Fruit fly (Drosophila melanogaster) whole organism, embryonic: ENCODE data around the gene Pif1A.

Experiments used
- Atf6 ChIP-seq: fragments of 200-800 bp; sonication (Bioruptor generic); IDR thresholded peaks from 2 replicates; pipeline ENCODE4 v1.3.6; 2022; ENCODE audit warnings: missing biosample characterization, missing genetic modification characterization
- B-H1 ChIP-seq: fragments of 200-800 bp; sonication (Bioruptor generic); IDR thresholded peaks from 3 replicates; pipeline ENCODE4 v1.3.6; 2022; ENCODE audit warnings: missing biosample characterization, missing genetic modification characterization
- CG11560 ChIP-seq: fragments of 200-800 bp; sonication (Bioruptor generic); IDR thresholded peaks from 3 replicates; pipeline ENCODE4 v1.3.6; 2022; ENCODE audit warnings: missing biosample characterization, missing genetic modification characterization
- CG12104 ChIP-seq: fragments of 200-800 bp; sonication (Bioruptor generic); optimal IDR thresholded peaks from 3 replicates; lab custom pipeline; 2016; ENCODE audit warnings: missing biosample characterization, missing genetic modification characterization
- CG12299 ChIP-seq: fragments of 200-800 bp; sonication (Bioruptor generic); optimal IDR thresholded peaks from 2 replicates; lab custom pipeline; 2018; ENCODE audit warnings: missing biosample characterization, mild to moderate bottlenecking, missing genetic modification characterization
- CG14965 ChIP-seq: fragments of 200-800 bp; sonication (Bioruptor generic); optimal IDR thresholded peaks from 2 replicates; lab custom pipeline; 2016; ENCODE audit warnings: missing biosample characterization, missing genetic modification characterization, borderline replicate concordance
- CG15479 ChIP-seq: fragments of 200-800 bp; sonication (Bioruptor generic); optimal IDR thresholded peaks from 3 replicates; lab custom pipeline; 2019; ENCODE audit warnings: missing biosample characterization, mild to moderate bottlenecking, missing genetic modification characterization, moderate library complexity
- CG1602 ChIP-seq: fragments of 200-800 bp; sonication (Bioruptor generic); optimal IDR thresholded peaks from 3 replicates; lab custom pipeline; 2016; ENCODE audit warnings: missing biosample characterization, missing genetic modification characterization
- CG16863 ChIP-seq: fragments of 200-800 bp; sonication (Bioruptor generic); optimal IDR thresholded peaks from 3 replicates; lab custom pipeline; 2016; ENCODE audit warnings: missing biosample characterization, missing genetic modification characterization
- CG17568 ChIP-seq: fragments of 200-800 bp; sonication (Bioruptor generic); optimal IDR thresholded peaks from 2 replicates; lab custom pipeline; 2018; ENCODE audit warnings: missing biosample characterization, mild to moderate bottlenecking, missing genetic modification characterization, moderate library complexity
- CG18764 ChIP-seq: fragments of 200-800 bp; sonication (Bioruptor generic); optimal IDR thresholded peaks from 3 replicates; lab custom pipeline; 2016; ENCODE audit warnings: missing biosample characterization, missing genetic modification characterization
- CG2120 ChIP-seq: fragments of 200-800 bp; sonication (Bioruptor generic); optimal IDR thresholded peaks from 3 replicates; lab custom pipeline; 2016; ENCODE audit warnings: missing biosample characterization, missing genetic modification characterization
- CG2199 ChIP-seq: fragments of 200-800 bp; sonication (Bioruptor generic); IDR thresholded peaks from 3 replicates; pipeline ENCODE4 v1.3.6; 2022; ENCODE audit warnings: missing biosample characterization, missing genetic modification characterization
- CG30403 ChIP-seq: fragments of 200-800 bp; sonication (Bioruptor generic); optimal IDR thresholded peaks from 3 replicates; lab custom pipeline; 2016; ENCODE audit warnings: missing biosample characterization, missing genetic modification characterization
- CG4617 ChIP-seq: fragments of 200-800 bp; sonication (Bioruptor generic); optimal IDR thresholded peaks from 3 replicates; lab custom pipeline; 2016; ENCODE audit warnings: missing biosample characterization, missing genetic modification characterization, borderline replicate concordance
- CG4854 ChIP-seq: fragments of 200-800 bp; sonication (Bioruptor generic); optimal IDR thresholded peaks from 2 replicates; lab custom pipeline; 2016; ENCODE audit warnings: missing biosample characterization, missing genetic modification characterization, inconsistent platforms
- CG6272 ChIP-seq: fragments of 200-800 bp; sonication (Bioruptor generic); IDR thresholded peaks from 2 replicates; pipeline ENCODE4 v1.3.6; 2022; ENCODE audit warnings: missing biosample characterization, missing genetic modification characterization
- CG9215 ChIP-seq: fragments of 200-800 bp; sonication (Bioruptor generic); IDR thresholded peaks from 2 replicates; pipeline ENCODE4 v1.3.6; 2022; ENCODE audit warnings: missing biosample characterization, missing genetic modification characterization
- CG9876 ChIP-seq: fragments of 200-800 bp; sonication (Bioruptor generic); optimal IDR thresholded peaks from 2 replicates; lab custom pipeline; 2016; ENCODE audit warnings: missing biosample characterization, missing genetic modification characterization
- D19B ChIP-seq: fragments of 200-800 bp; sonication (Bioruptor generic); optimal IDR thresholded peaks from 2 replicates; lab custom pipeline; 2017; ENCODE audit warnings: missing biosample characterization, mild to moderate bottlenecking, missing genetic modification characterization
- Dp ChIP-seq: fragments of 200-800 bp; sonication (Bioruptor generic); optimal IDR thresholded peaks from 2 replicates; lab custom pipeline; 2018; ENCODE audit warnings: missing biosample characterization, mild to moderate bottlenecking, missing genetic modification characterization, moderate library complexity
- Dref ChIP-seq: fragments of 200-800 bp; sonication (Bioruptor generic); IDR thresholded peaks from 2 replicates; pipeline ENCODE4 v1.3.6; 2022; ENCODE audit warnings: missing biosample characterization, missing genetic modification characterization
- Elba2 ChIP-seq: fragments of 200-800 bp; sonication (Bioruptor generic); optimal IDR thresholded peaks from 3 replicates; lab custom pipeline; 2016; ENCODE audit warnings: missing biosample characterization, missing genetic modification characterization
- H15 ChIP-seq: fragments of 200-800 bp; sonication (Bioruptor generic); IDR thresholded peaks from 3 replicates; pipeline ENCODE4 v1.3.6; 2022; ENCODE audit warnings: missing biosample characterization, missing genetic modification characterization
- HLH3B ChIP-seq: fragments of 200-800 bp; sonication (Bioruptor generic); IDR thresholded peaks from 2 replicates; pipeline ENCODE4 v1.3.6; 2022; ENCODE audit warnings: missing biosample characterization, missing genetic modification characterization
- HLH54F ChIP-seq: fragments of 200-800 bp; sonication (Bioruptor generic); optimal IDR thresholded peaks from 3 replicates; lab custom pipeline; 2016; ENCODE audit warnings: missing biosample characterization, missing genetic modification characterization
- Hr3 ChIP-seq: fragments of 200-800 bp; sonication (Bioruptor generic); optimal IDR thresholded peaks from 3 replicates; lab custom pipeline; 2016; ENCODE audit warnings: missing biosample characterization, missing genetic modification characterization
- Kr ChIP-seq: fragments of 200-800 bp; sonication (Bioruptor generic); optimal IDR thresholded peaks from 2 replicates; lab custom pipeline; 2017; ENCODE audit warnings: missing biosample characterization, mild to moderate bottlenecking, missing genetic modification characterization
- Mrtf ChIP-seq: fragments of 200-800 bp; sonication (Bioruptor generic); IDR thresholded peaks from 3 replicates; pipeline ENCODE4 v1.3.6; 2022; ENCODE audit warnings: missing biosample characterization, missing genetic modification characterization
- Oaz ChIP-seq: fragments of 200-800 bp; sonication (Bioruptor generic); IDR thresholded peaks from 2 replicates; pipeline ENCODE4 v1.3.6; 2022; ENCODE audit warnings: missing biosample characterization, missing genetic modification characterization
- PHDP ChIP-seq: fragments of 200-800 bp; sonication (Bioruptor generic); optimal IDR thresholded peaks from 3 replicates; lab custom pipeline; 2018; ENCODE audit warnings: missing biosample characterization, mild to moderate bottlenecking, missing genetic modification characterization, moderate library complexity
- YL-1 ChIP-seq: fragments of 200-800 bp; sonication (Bioruptor generic); optimal IDR thresholded peaks from 3 replicates; lab custom pipeline; 2017; ENCODE audit warnings: missing biosample characterization, mild to moderate bottlenecking, missing genetic modification characterization
- br ChIP-seq: fragments of >200 bp; optimal IDR thresholded peaks from 2 replicates; lab custom pipeline; 2017
- cas ChIP-seq: fragments of 200-800 bp; sonication (Bioruptor generic); IDR thresholded peaks from 2 replicates; pipeline ENCODE4 v1.3.6; 2022; ENCODE audit warnings: missing biosample characterization, missing genetic modification characterization
- caup ChIP-seq: fragments of 200-800 bp; sonication (Bioruptor generic); optimal IDR thresholded peaks from 3 replicates; lab custom pipeline; 2017; ENCODE audit warnings: missing biosample characterization, mild to moderate bottlenecking, missing genetic modification characterization, moderate library complexity; ENCODE audit not compliant: severe bottlenecking
- chif ChIP-seq, 2 experiments: fragments of 200-800 bp; sonication (Bioruptor generic); optimal IDR thresholded peaks; 3 replicates each; lab custom pipeline; 2016; ENCODE audit warnings: missing biosample characterization in 2 of 2, missing genetic modification characterization in 2 of 2
- corto ChIP-seq: fragments of 200-800 bp; sonication (Bioruptor generic); optimal IDR thresholded peaks from 2 replicates; lab custom pipeline; 2016; ENCODE audit warnings: missing biosample characterization, mild to moderate bottlenecking, missing genetic modification characterization, moderate library complexity
- exex ChIP-seq: fragments of 200-800 bp; sonication (Bioruptor generic); optimal IDR thresholded peaks from 4 replicates; lab custom pipeline; 2018; ENCODE audit warnings: missing biosample characterization, mild to moderate bottlenecking, missing genetic modification characterization, moderate library complexity
- fd102C ChIP-seq: fragments of 200-800 bp; sonication (Bioruptor generic); optimal IDR thresholded peaks from 2 replicates; lab custom pipeline; 2018; ENCODE audit warnings: missing biosample characterization, mild to moderate bottlenecking, missing genetic modification characterization, moderate library complexity
- gfzf ChIP-seq: fragments of 200-800 bp; sonication (Bioruptor generic); optimal IDR thresholded peaks from 2 replicates; lab custom pipeline; 2016; ENCODE audit warnings: missing biosample characterization, mild to moderate bottlenecking, missing genetic modification characterization, moderate library complexity
- insv ChIP-seq, 2 experiments: fragments of 200-800 bp; sonication (Bioruptor generic); optimal IDR thresholded peaks; 3 replicates each; lab custom pipeline; 2016 to 2018; ENCODE audit warnings: missing biosample characterization in 2 of 2, missing genetic modification characterization in 2 of 2
- kah ChIP-seq: fragments of 200-800 bp; sonication (Bioruptor generic); optimal IDR thresholded peaks from 2 replicates; lab custom pipeline; 2018; ENCODE audit warnings: missing biosample characterization, mild to moderate bottlenecking, missing genetic modification characterization
- kay ChIP-seq: fragments of 200-800 bp; sonication (Bioruptor generic); optimal IDR thresholded peaks from 2 replicates; lab custom pipeline; 2016; ENCODE audit warnings: missing biosample characterization, missing genetic modification characterization
- lilli ChIP-seq: fragments of 200-800 bp; sonication (Bioruptor generic); optimal IDR thresholded peaks from 3 replicates; lab custom pipeline; 2016; ENCODE audit warnings: missing biosample characterization, missing genetic modification characterization
- odd ChIP-seq: fragments of 200-800 bp; sonication (Bioruptor generic); optimal IDR thresholded peaks from 2 replicates; lab custom pipeline; 2017; ENCODE audit warnings: missing biosample characterization, mild to moderate bottlenecking, missing genetic modification characterization
- scrt ChIP-seq: fragments of 200-800 bp; sonication (Bioruptor generic); optimal IDR thresholded peaks from 2 replicates; lab custom pipeline; 2018; ENCODE audit warnings: missing biosample characterization, mild to moderate bottlenecking, missing genetic modification characterization, moderate library complexity
- sisA ChIP-seq: fragments of 200-800 bp; sonication (Bioruptor generic); IDR thresholded peaks from 2 replicates; pipeline ENCODE4 v1.3.6; 2022; ENCODE audit warnings: missing biosample characterization, missing genetic modification characterization
- tap ChIP-seq: fragments of 200-800 bp; optimal IDR thresholded peaks from 3 replicates; lab custom pipeline; 2019; ENCODE audit warnings: missing biosample characterization, mild to moderate bottlenecking, missing genetic modification characterization, moderate library complexity
- tgo ChIP-seq: fragments of 200-800 bp; sonication (Bioruptor generic); IDR thresholded peaks from 3 replicates; pipeline ENCODE4 v1.3.6; 2022; ENCODE audit warnings: missing biosample characterization, missing genetic modification characterization
- tin ChIP-seq: fragments of 200-800 bp; sonication (Bioruptor generic); optimal IDR thresholded peaks from 3 replicates; lab custom pipeline; 2016; ENCODE audit warnings: missing biosample characterization, missing genetic modification characterization

Pif1A gene

DNA sequence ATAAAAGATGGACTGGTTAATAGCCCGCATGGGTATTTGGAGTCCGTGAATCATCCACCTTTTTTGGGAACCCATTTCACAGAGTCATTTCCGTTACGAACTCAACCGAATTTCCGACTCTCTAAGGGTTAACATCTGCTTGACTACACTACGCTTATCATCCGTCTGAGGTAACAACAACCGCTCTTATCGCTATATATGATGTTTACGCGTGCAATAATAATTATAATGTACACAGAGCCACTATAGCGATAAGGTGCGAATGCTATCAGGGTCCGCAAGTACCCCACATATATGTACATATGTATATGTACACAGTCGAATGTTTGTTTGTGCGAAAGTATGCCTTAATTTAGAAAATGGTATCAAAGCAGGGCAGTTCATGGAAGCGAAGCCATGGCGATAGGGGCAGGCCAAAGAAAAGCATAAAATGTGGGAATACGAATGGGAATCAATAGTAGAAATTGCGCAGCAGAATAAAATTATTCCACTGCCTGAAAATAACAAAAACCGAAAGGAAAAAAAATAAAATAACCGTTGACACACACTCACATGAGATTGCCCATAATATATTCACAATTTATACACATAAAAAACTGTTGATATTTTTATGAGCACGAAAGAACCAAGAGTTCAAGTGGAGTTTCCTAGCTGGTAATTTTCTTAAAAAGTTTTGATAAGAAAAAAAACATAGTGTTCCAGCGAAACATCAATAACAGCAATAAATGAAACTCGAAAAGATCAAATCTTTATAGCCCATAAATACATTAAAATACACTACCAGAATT, 9.6 kb upstream of the Pif1A start (continued):
- TF ChIP-seq lilli (GFP tag; lab: Kevin White, UChicago) (peak; percentile 45), CG12104 (GFP tag; lab: Kevin White, UChicago) (peak; percentile 89), kay (peak; percentile 43), cas (GFP tag; lab: Robert Waterston, UW) (no peak), Kr (GFP tag; lab: Kevin White, UChicago) (peak; percentile 95), chif (GFP tag; optimal IDR thresholded peaks at IDR 0.05; lab: Kevin White, UChicago) (peak; percentile 54 to 68), Oaz (GFP tag; lab: Robert Waterston, UW) (no peak), CG9215 (GFP tag; lab: Robert Waterston, UW) (peak; percentile 62), CG6272 (GFP tag; lab: Robert Waterston, UW) (no peak), CG14965 (peak; percentile 67), caup (GFP tag; lab: Kevin White, UChicago) (peak; percentile 93), CG11560 (tag; lab: Robert Waterston, UW) (no peak), CG12299 (tag; lab: Kevin White, UChicago) (peak; percentile 93), CG1602 (GFP tag; lab: Kevin White, UChicago) (peak; percentile 66), tgo (GFP tag; lab: Robert Waterston, UW) (peak; percentile 52; the same call in 2 of the 3 replicates), CG4854 (peak; percentile 87), corto (GFP tag; lab: Kevin White, UChicago) (peak; percentile 10), gfzf (GFP tag; lab: Kevin White, UChicago) (no peak), CG16863 (peak; percentile 84), Hr3 (GFP tag; lab: Kevin White, UChicago) (no peak), exex (tag; lab: Kevin White, UChicago) (peak; percentile 99), Dp (GFP tag; lab: Kevin White, UChicago) (peak; percentile 1), PHDP (peak; percentile 92), CG18764 (GFP tag; lab: Kevin White, UChicago) (peak; percentile 89), CG9876 (GFP tag; lab: Kevin White, UChicago) (peak; percentile 56), odd (peak; percentile 94), Dref (GFP tag; lab: Robert Waterston, UW) (no peak; the same call in 1 of the 2 replicates), CG30403 (GFP tag; lab: Kevin White, UChicago) (no peak), CG15479 (peak; percentile 88), HLH54F (GFP tag; lab: Kevin White, UChicago) (peak; percentile 59), CG4617 (GFP tag; lab: Kevin White, UChicago) (peak; percentile 29), Mrtf (peak; percentile 52; the same call in 1 of the 3 replicates), B-H1 (GFP tag; lab: Robert Waterston, UW) (peak; percentile 47), HLH3B (peak; percentile 74; the same call in 1 of the 2 replicates), sisA (GFP tag; lab: Robert Waterston, UW) (no peak), CG2199 (GFP tag; lab: Robert Waterston, UW) (peak; percentile 84), tap (tag; lab: Kevin White, UChicago) (peak; percentile 82), H15 (GFP tag; lab: Robert Waterston, UW) (0 out of 3 replicates have a peak, but pooled peaks have one; percentile 16), D19B (GFP tag; lab: Kevin White, UChicago) (no peak), fd102C (peak; percentile 86), tin (GFP tag; lab: Kevin White, UChicago) (no peak), YL-1 (GFP tag; lab: Kevin White, UChicago) (peak; percentile 93), CG2120 (GFP tag; lab: Kevin White, UChicago) (peak; percentile 64), Elba2 (GFP tag; lab: Kevin White, UChicago) (no peak), br (lab: Kevin White, UChicago) (no peak), kah (GFP tag; lab: Kevin White, UChicago) (peak; percentile 78), insv (GFP tag; optimal IDR thresholded peaks at IDR 0.05; lab: Kevin White, UChicago) (peak in 1 of 2 experiments; percentile 66), scrt (GFP tag; lab: Kevin White, UChicago) (peak; percentile 73), Atf6 (GFP tag; lab: Robert Waterston, UW) (peak; percentile 85), CG17568 (GFP tag; lab: Kevin White, UChicago) (peak; percentile 96)
